Worm (Caenorhabditis elegans): ENCODE results near the gene ins-13.
"Not testable (repeated sequence)": the region's sequence is repeated elsewhere in the genome, so short reads cannot be mapped to it uniquely, and the experiment has no call there.

DNA sequence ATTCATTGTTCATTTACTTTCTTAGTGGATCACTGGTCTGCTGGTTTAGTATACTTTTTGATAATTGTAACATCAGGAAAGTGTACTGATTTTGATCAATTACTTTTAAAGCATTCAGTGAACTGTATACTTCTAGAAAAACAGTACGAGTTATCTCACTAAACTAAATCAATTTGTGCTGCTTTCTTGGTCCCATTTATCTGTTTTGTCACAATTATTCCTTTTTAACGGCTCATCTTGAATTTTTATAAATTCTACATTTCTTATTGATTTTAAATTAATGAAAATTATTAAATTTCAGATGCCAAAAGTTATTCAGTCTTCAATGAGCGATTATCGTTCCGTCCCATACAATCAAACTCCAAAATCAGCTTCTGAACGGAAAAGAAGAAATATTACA, 9.7 kb downstream of the ins-13 start, which contains the start of gene hlh-25:
- not testable (repeated sequence) for TF ChIP-seq nhr-77, nhr-76 (tag; optimal IDR thresholded peaks at IDR 0.05)
